Worm (Caenorhabditis elegans): ENCODE measurements around the gene duo-1.

ce11 chrV:11570169-11570651 is 15.8 kb downstream of the duo-1 start, which contains the start of the genes nhr-101 and pms-2:
- TF ChIP-seq skn-1 (tag; optimal IDR thresholded peaks at IDR 0.05), result no peak
- TF ChIP-seq nhr-11 (tag; optimal IDR thresholded peaks at IDR 0.05), result no peak
- TF ChIP-seq lin-15B (tag; optimal IDR thresholded peaks at IDR 0.05), result no peak
- no peak for TF ChIP-seq unc-62 (GFP tag; optimal IDR thresholded peaks at IDR 0.05 in 1 of 2)
- TF ChIP-seq unc-62 (tag; optimal IDR thresholded peaks at IDR 0.05), result no peak
- no peak for TF ChIP-seq ceh-82 (tag; optimal IDR thresholded peaks at IDR 0.05)
- TF ChIP-seq ces-1 (GFP tag; optimal IDR thresholded peaks at IDR 0.05), result no peak
- TF ChIP-seq nhr-41 (GFP tag; IDR thresholded peaks at IDR 0.05), result no peak
- TF ChIP-seq fos-1 (tag; optimal IDR thresholded peaks at IDR 0.05), result no peak
- TF ChIP-seq hlh-30 (tag; optimal IDR thresholded peaks at IDR 0.05; ENCODE audit: insufficient read depth), result peak; percentile 73
- no peak for TF ChIP-seq attf-4 (tag; optimal IDR thresholded peaks at IDR 0.05)
- TF ChIP-seq spr-3 (GFP tag; optimal IDR thresholded peaks at IDR 0.05), result no peak
- TF ChIP-seq F10B5.3 (tag; optimal IDR thresholded peaks at IDR 0.05), result no peak
